Fruit fly (Drosophila melanogaster) whole organism, wandering third instar larva: ENCODE results near the gene CG13893.

Source experiments
- Abd-B ChIP-seq: fragments of >200 bp; optimal IDR thresholded peaks from 2 replicates; lab custom pipeline; 2017; ENCODE audit warnings: missing biosample characterization, missing genetic modification characterization
- Dfd ChIP-seq: fragments of >200 bp; optimal IDR thresholded peaks from 2 replicates; lab custom pipeline; 2017; ENCODE audit warnings: missing biosample characterization, missing genetic modification characterization
- GATAd ChIP-seq: sonication (Bioruptor generic); optimal IDR thresholded peaks from 2 replicates; lab custom pipeline; 2016; ENCODE audit warnings: missing biosample characterization, missing genetic modification characterization
- HLH106 ChIP-seq: fragments of 200-800 bp; optimal IDR thresholded peaks from 3 replicates; lab custom pipeline; 2019; ENCODE audit warnings: missing biosample characterization, mild to moderate bottlenecking, missing genetic modification characterization, moderate library complexity
- Hnf4 ChIP-seq: fragments of 200-800 bp; sonication (Bioruptor generic); optimal IDR thresholded peaks from 2 replicates; lab custom pipeline; 2016; ENCODE audit warnings: missing biosample characterization, mild to moderate bottlenecking, missing genetic modification characterization
- Hr78 ChIP-seq: fragments of >200 bp; optimal IDR thresholded peaks from 2 replicates; lab custom pipeline; 2017; ENCODE audit warnings: missing biosample characterization, missing genetic modification characterization
- Hr83 ChIP-seq: fragments of 200-300 bp; sonication (Bioruptor generic); optimal IDR thresholded peaks from 2 replicates; lab custom pipeline; 2016; ENCODE audit warnings: missing biosample characterization, mild to moderate bottlenecking, missing genetic modification characterization, moderate library complexity; ENCODE audit not compliant: poor library complexity, severe bottlenecking
- Mio ChIP-seq: sonication (Bioruptor generic); optimal IDR thresholded peaks from 2 replicates; lab custom pipeline; 2016; ENCODE audit warnings: missing biosample characterization, missing genetic modification characterization
- Myc ChIP-seq: fragments of >200 bp; optimal IDR thresholded peaks from 2 replicates; lab custom pipeline; 2017
- N ChIP-seq: fragments of >200 bp; optimal IDR thresholded peaks from 2 replicates; lab custom pipeline; 2018; ENCODE audit warnings: missing biosample characterization, missing external identifiers, missing genetic modification characterization
- OdsH ChIP-seq: fragments of 200-800 bp; sonication (Bioruptor generic); optimal IDR thresholded peaks from 2 replicates; lab custom pipeline; 2016; ENCODE audit warnings: missing biosample characterization, mild to moderate bottlenecking, missing genetic modification characterization
- Rel ChIP-seq, 2 experiments: fragments of 200-800 bp; sonication (Bioruptor generic) in 1 of 2; optimal IDR thresholded peaks; 2 replicates in 1 of 2; 3 replicates in 1 of 2; lab custom pipeline; 2016 to 2019; ENCODE audit warnings: mild to moderate bottlenecking in 2 of 2, missing biosample characterization in 2 of 2, missing genetic modification characterization in 2 of 2, moderate library complexity in 1 of 2
- Sp1 ChIP-seq: fragments of 200-800 bp; sonication (Bioruptor generic); optimal IDR thresholded peaks from 3 replicates; lab custom pipeline; 2019; ENCODE audit warnings: missing biosample characterization, mild to moderate bottlenecking, missing genetic modification characterization, moderate library complexity
- Vsx2 ChIP-seq: fragments of 200-300, 225-300 bp; sonication (Bioruptor generic); optimal IDR thresholded peaks from 2 replicates; lab custom pipeline; 2018; ENCODE audit warnings: missing biosample characterization, missing genetic modification characterization; ENCODE audit not compliant: partially characterized antibody
- br ChIP-seq: fragments of 200-800 bp; sonication (Bioruptor generic); optimal IDR thresholded peaks from 2 replicates; lab custom pipeline; 2016; ENCODE audit warnings: missing biosample characterization, missing genetic modification characterization
- dl ChIP-seq, 2 experiments: fragments of 175-275, 200-275 bp in 1 of 2; fragments of 200-275 bp in 1 of 2; sonication (Bioruptor generic); optimal IDR thresholded peaks; lab custom pipeline; 2018; ENCODE audit warnings: mild to moderate bottlenecking in 2 of 2, missing biosample characterization in 2 of 2, missing genetic modification characterization in 2 of 2, moderate library complexity in 2 of 2; ENCODE audit not compliant: partially characterized antibody in 2 of 2, insufficient read depth in 1 of 2
- dmrt93B ChIP-seq: fragments of 200-800 bp; sonication (Bioruptor generic); optimal IDR thresholded peaks from 2 replicates; lab custom pipeline; 2018; ENCODE audit warnings: missing biosample characterization, mild to moderate bottlenecking, missing genetic modification characterization
- dsf ChIP-seq: sonication (Bioruptor generic); optimal IDR thresholded peaks from 2 replicates; lab custom pipeline; 2016; ENCODE audit warnings: missing biosample characterization, missing genetic modification characterization, borderline replicate concordance
- ey ChIP-seq: fragments of 200-800 bp; sonication (Bioruptor generic); optimal IDR thresholded peaks from 2 replicates; lab custom pipeline; 2016; ENCODE audit warnings: missing biosample characterization, missing genetic modification characterization
- foxo ChIP-seq, 2 experiments: fragments of 200-800 bp; sonication (Bioruptor generic); optimal IDR thresholded peaks; 2 replicates in 1 of 2; 3 replicates in 1 of 2; lab custom pipeline; 2016 to 2017; ENCODE audit warnings: missing biosample characterization in 2 of 2, missing genetic modification characterization in 2 of 2
- fru ChIP-seq: fragments of 200-800 bp; sonication (Bioruptor generic); optimal IDR thresholded peaks from 3 replicates; lab custom pipeline; 2016; ENCODE audit warnings: missing biosample characterization, mild to moderate bottlenecking, missing genetic modification characterization
- h ChIP-seq: fragments of 200-800 bp; sonication (Bioruptor generic); optimal IDR thresholded peaks from 3 replicates; lab custom pipeline; 2016; ENCODE audit warnings: missing biosample characterization, mild to moderate bottlenecking, missing genetic modification characterization
- lola ChIP-seq: fragments of >200 bp; optimal IDR thresholded peaks from 2 replicates; lab custom pipeline; 2017; ENCODE audit warnings: missing biosample characterization, missing genetic modification characterization
- sage ChIP-seq: fragments of 200-800 bp; sonication (Bioruptor generic); optimal IDR thresholded peaks from 2 replicates; lab custom pipeline; 2016; ENCODE audit warnings: missing biosample characterization, mild to moderate bottlenecking, missing genetic modification characterization
- sv ChIP-seq: fragments of 200-800 bp; sonication (Bioruptor generic); optimal IDR thresholded peaks from 3 replicates; lab custom pipeline; 2016; ENCODE audit warnings: missing biosample characterization, missing genetic modification characterization
- tai ChIP-seq: sonication (Bioruptor generic); optimal IDR thresholded peaks from 2 replicates; lab custom pipeline; 2016; ENCODE audit warnings: missing biosample characterization, missing genetic modification characterization

The CG13893 gene

DNA sequence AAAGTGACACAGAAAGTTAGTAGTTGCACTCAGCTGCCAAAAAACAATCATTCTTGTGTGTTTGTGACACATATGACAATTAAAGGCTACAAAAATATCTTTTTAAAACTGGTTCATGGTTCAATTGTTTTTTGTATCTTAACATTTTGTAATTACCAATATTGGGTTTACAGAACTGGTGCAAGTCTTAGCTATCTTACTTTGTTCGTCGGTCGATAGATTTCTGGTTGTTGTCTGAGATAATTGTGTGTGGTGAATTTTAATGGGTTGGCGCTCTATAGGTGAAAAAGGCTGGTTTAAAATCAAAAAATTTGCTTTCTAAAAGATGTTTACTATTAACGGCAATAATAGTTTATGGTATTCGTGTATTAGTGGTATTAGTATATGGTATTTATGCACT is 893 bp upstream of the CG13893 start:
- TF ChIP-seq Myc (peak; percentile 77), sv (GFP tag; lab: Kevin White, UChicago) (no peak)
- TF ChIP-seq, all 38 proteins: peak for 1

DNA sequence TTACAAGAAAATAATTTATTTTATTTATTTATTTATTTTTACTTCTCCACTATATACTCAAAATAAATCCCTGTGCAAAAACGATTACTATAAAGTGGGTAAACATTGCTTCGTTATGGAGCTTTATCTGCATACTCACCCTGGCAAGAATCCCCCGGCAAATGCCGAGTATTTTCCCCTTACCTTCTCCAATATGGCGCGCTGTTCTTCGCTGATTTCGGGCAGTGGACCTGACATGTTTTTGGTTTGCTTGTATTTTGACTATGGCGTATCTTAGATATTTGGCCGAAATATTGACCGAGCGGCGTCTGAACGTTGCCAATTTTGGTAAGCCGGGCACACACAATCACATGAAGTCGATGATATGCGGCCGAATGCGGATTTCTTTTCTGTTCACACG is 620 bp downstream of the CG13893 start:
- TF ChIP-seq Vsx2 (GFP tag; lab: Kevin White, UChicago) (no peak), lola (GFP tag; lab: Kevin White, UChicago) (no peak), Rel (GFP tag; optimal IDR thresholded peaks at IDR 0.05; lab: Kevin White, UChicago) (no peak), Rel (tag; optimal IDR thresholded peaks at IDR 0.05; lab: Kevin White, UChicago) (peak; percentile 77), N (GFP tag; lab: Kevin White, UChicago) (no peak), dl (GFP tag; optimal IDR thresholded peaks at IDR 0.05; lab: Kevin White, UChicago; ENCODE audit: insufficient read depth in 1 of 2, partially characterized antibody in 2 of 2) (no peak)
- TF ChIP-seq, all 38 proteins: peak for 1

DNA sequence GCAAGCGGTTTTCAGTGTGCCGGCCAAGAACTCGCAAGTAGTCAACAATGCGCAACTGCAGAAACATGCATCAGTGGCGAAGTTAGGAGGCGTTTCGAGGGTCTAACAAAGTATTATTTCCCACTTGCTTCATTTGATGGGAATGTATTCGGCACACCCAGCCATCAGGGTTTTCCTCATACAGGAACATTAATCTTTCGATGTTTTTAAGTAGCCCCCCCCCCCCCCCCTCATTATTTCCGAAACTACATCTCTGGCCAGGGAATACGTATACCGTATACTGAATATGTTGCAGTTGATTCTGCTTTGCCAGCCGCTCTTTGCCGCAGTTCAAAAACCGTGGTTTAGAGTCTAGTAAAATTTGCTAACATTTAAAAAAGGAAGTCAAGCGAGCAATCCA is 1.3 kb downstream of the CG13893 start:
- peak in 1 of 2 experiments; percentile 27 for TF ChIP-seq foxo (GFP tag; optimal IDR thresholded peaks at IDR 0.05; lab: Kevin White, UChicago)
- TF ChIP-seq h: peak; percentile 9
- TF ChIP-seq br (GFP tag; lab: Kevin White, UChicago): no peak
- no peak for TF ChIP-seq GATAd (GFP tag; lab: Kevin White, UChicago)
- peak; percentile 70 for TF ChIP-seq HLH106 (tag; lab: Kevin White, UChicago)
- TF ChIP-seq Hr83 (GFP tag; lab: Kevin White, UChicago): no peak
- TF ChIP-seq ey (GFP tag; lab: Kevin White, UChicago): no peak
- TF ChIP-seq sage: no peak
- no peak for TF ChIP-seq dsf

DNA sequence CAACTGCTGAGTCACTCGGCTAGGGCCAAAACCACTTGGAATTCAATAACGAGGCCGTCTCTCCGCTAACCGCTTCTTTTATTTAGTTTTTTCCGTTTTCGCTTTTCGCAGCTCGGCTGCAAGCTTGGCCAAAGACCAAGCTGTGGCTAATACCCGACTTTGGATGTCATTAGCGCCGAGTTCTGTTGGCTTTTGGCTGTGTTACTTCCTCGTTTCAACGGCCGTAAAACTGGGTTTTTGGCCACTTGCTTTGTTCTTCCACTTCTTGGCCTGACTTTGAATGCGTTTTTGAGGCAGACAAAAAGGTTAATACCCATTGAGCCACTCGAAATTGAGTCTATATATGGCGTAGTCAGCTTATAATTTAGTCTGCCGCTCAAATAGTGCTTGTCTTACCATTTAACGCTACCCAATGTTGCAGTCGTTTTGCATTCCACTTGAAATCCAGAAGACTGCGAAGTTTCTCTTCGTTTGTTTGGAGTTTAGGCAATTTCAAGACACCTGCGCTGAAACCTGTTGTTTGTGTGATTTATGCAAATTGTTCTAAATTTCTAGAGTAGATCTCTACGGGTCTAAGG is 2.2 kb downstream of the CG13893 start:
- TF ChIP-seq Mio (no peak), sv (GFP tag; lab: Kevin White, UChicago) (no peak), Abd-B (no peak), HLH106 (tag; lab: Kevin White, UChicago) (no peak), OdsH (GFP tag; lab: Kevin White, UChicago) (no peak), dmrt93B (GFP tag; lab: Kevin White, UChicago) (no peak)
- TF ChIP-seq, all 38 proteins: peak for 0

DNA sequence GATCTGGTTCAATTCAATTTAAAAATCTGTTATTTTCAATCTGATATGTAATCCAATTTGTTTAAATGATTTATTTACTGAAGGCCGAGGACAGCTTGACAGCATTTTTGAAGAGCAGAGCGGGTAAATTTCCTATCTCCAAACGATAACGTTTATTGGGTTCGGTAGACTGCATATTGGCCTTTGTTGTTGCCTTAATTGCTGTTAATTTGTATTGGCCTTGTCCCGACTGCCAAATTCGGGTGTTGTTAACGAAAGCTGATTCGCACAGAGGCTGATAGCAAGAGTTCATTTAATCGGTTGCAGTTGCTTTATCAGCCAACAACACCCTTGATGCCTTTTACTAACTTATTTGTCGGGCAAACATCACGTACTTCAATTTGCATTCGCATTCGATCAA is 2.7 kb downstream of the CG13893 start:
- TF ChIP-seq h: peak; percentile 5
- no peak for TF ChIP-seq tai (GFP tag; lab: Kevin White, UChicago)
- peak; percentile 9 for TF ChIP-seq br (GFP tag; lab: Kevin White, UChicago)
- TF ChIP-seq Rel (GFP tag; optimal IDR thresholded peaks at IDR 0.05; lab: Kevin White, UChicago): no peak
- peak; percentile 28 for TF ChIP-seq Rel (tag; optimal IDR thresholded peaks at IDR 0.05; lab: Kevin White, UChicago)
- TF ChIP-seq, all 38 proteins: peak for 3

DNA sequence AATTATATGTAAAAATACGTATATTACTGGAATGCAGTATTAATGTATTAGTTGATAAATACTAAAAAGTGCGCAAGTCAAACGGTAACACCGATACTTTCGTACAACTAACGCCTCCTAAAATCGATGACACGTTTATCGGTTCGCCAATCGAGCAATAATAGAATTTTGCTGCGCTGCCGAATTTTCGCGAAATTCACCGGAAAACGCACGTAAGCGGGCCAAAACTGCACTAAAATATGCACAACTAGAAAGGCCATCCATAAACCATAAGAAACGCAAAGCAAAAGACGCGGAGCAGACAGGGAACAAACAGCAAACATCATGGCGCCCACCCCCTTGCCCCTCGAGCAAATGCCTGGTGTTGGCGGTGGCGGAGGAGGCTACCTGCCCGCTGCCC is 10.7 kb downstream of the CG13893 start, which contains the start of gene MED14:
Gene MED14, plus strand, starts transcription at position 145 of the 400 bp plus-strand sequence.
- TF ChIP-seq Dfd (GFP tag; lab: Kevin White, UChicago) (no peak), lola (GFP tag; lab: Kevin White, UChicago) (no peak), fru (GFP tag; lab: Kevin White, UChicago) (no peak), Sp1 (GFP tag; lab: Kevin White, UChicago) (no peak), Hr78 (GFP tag; lab: Kevin White, UChicago) (no peak), h (no peak), dmrt93B (GFP tag; lab: Kevin White, UChicago) (no peak), Vsx2 (GFP tag; lab: Kevin White, UChicago) (no peak), Myc (no peak), GATAd (GFP tag; lab: Kevin White, UChicago) (no peak), OdsH (GFP tag; lab: Kevin White, UChicago) (no peak), N (GFP tag; lab: Kevin White, UChicago) (no peak), dl (GFP tag; optimal IDR thresholded peaks at IDR 0.05; lab: Kevin White, UChicago; ENCODE audit: insufficient read depth in 1 of 2, partially characterized antibody in 2 of 2) (no peak), foxo (GFP tag; optimal IDR thresholded peaks at IDR 0.05; lab: Kevin White, UChicago) (no peak), Hnf4 (GFP tag; lab: Kevin White, UChicago) (no peak)
